Fruit fly (Drosophila melanogaster): ENCODE results near the gene Vti1a.
A peak's percentile ranks its signal among the peaks of the same experiment; 100 is the strongest.

Vti1a gene

DNA sequence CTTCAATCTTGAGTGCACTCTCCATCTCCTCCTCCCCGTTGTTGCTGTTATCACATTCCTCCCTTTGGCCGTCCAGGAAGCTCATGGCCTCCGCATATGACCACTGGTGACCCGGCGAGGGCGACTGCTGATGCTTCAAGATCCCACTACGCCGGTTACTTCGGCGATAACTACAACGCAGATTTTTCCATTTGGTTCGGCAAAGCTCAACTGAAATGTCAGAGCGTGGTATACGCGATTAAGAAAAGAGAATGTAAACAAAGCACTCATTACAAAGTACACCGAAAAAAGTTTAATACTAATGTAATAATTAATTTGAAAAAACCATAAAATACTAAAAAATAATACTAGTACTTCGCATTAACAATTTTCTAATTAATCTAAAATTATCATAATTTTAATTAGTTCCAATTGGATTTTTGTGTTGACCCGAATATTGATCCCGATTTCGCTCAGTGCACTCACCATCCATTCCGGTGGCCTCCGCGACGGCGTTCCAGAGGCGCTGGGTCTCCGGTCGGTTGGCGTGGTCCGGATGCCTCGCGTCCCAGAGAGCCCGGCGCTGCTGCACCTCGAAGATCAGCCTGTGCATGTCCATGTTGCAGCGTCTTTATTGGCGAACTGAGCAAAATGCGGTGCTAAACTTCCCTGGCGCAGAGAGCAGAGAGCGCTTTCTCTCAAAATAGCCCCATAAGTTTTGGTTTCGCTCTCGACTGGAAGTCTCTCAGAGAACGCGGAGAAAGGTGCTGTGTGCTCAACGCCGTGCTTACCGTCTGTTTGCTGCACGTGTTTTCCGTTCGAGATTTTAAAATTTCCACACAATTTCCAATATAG lies 46.0 kb upstream of the Vti1a start:
- TF ChIP-seq h (GFP tag; optimal IDR thresholded peaks at IDR 0.05) (peak; percentile 94), Hnf4 (GFP tag; optimal IDR thresholded peaks at IDR 0.05) (peak; percentile 85), Vsx2 (GFP tag; optimal IDR thresholded peaks at IDR 0.05; ENCODE audit: partially characterized antibody) (peak; percentile 65), Hr78 (GFP tag; optimal IDR thresholded peaks at IDR 0.05) (no peak), jim (GFP tag; optimal IDR thresholded peaks at IDR 0.05) (no peak), CG32264 (GFP tag; optimal IDR thresholded peaks at IDR 0.05) (peak; percentile 69), foxo (GFP tag; optimal IDR thresholded peaks at IDR 0.05) (peak in 1 of 2 experiments; percentile 95), usp (GFP tag; optimal IDR thresholded peaks at IDR 0.05) (no peak), woc (GFP tag; optimal IDR thresholded peaks at IDR 0.05) (no peak), pan (optimal IDR thresholded peaks at IDR 0.05) (no peak), Sp1 (GFP tag; optimal IDR thresholded peaks at IDR 0.05) (peak; percentile 96), Myc (optimal IDR thresholded peaks at IDR 0.05) (no peak), brk (GFP tag; optimal IDR thresholded peaks at IDR 0.05) (peak; percentile 90), sv (GFP tag; optimal IDR thresholded peaks at IDR 0.05) (peak; percentile 81), sage (GFP tag; optimal IDR thresholded peaks at IDR 0.05) (peak; percentile 88), Hr83 (GFP tag; optimal IDR thresholded peaks at IDR 0.05; ENCODE audit: poor library complexity, severe bottlenecking) (no peak), tai (GFP tag; optimal IDR thresholded peaks at IDR 0.05) (peak; percentile 72), Dif (GFP tag; optimal IDR thresholded peaks at IDR 0.05; ENCODE audit: partially characterized antibody) (peak; percentile 90), rgr (GFP tag; optimal IDR thresholded peaks at IDR 0.05) (peak; percentile 95), Rel (GFP tag; optimal IDR thresholded peaks at IDR 0.05) (peak; percentile 82), Rel (tag; optimal IDR thresholded peaks at IDR 0.05) (peak; percentile 80), dmrt93B (GFP tag; optimal IDR thresholded peaks at IDR 0.05) (peak; percentile 86), ey (GFP tag; optimal IDR thresholded peaks at IDR 0.05) (peak; percentile 85), N (GFP tag; optimal IDR thresholded peaks at IDR 0.05) (no peak), br (GFP tag; optimal IDR thresholded peaks at IDR 0.05) (peak; percentile 86), GATAd (GFP tag; optimal IDR thresholded peaks at IDR 0.05) (peak; percentile 86), dsf (GFP tag; optimal IDR thresholded peaks at IDR 0.05; ENCODE audit: borderline replicate concordance) (peak; percentile 76), CG9705 (GFP tag; optimal IDR thresholded peaks at IDR 0.05) (peak; percentile 86), CrebA (GFP tag; optimal IDR thresholded peaks at IDR 0.05; ENCODE audit: borderline replicate concordance) (peak; percentile 43), OdsH (GFP tag; optimal IDR thresholded peaks at IDR 0.05) (peak; percentile 95), Abd-B (GFP tag; optimal IDR thresholded peaks at IDR 0.05) (no peak), psq (GFP tag; optimal IDR thresholded peaks at IDR 0.05) (peak; percentile 92), HLH106 (tag; optimal IDR thresholded peaks at IDR 0.05) (peak; percentile 97), lola (GFP tag; optimal IDR thresholded peaks at IDR 0.05) (no peak), Jra (GFP tag; optimal IDR thresholded peaks at IDR 0.05) (peak; percentile 79), Dfd (GFP tag; optimal IDR thresholded peaks at IDR 0.05) (peak; percentile 64), dl (GFP tag; optimal IDR thresholded peaks at IDR 0.05; ENCODE audit: insufficient read depth in 1 of 2, partially characterized antibody in 2 of 2) (peak; percentile 89 to 90), fru (GFP tag; optimal IDR thresholded peaks at IDR 0.05) (peak; percentile 91), Mio (GFP tag; optimal IDR thresholded peaks at IDR 0.05) (no peak)

- no peak for TF ChIP-seq br (GFP tag; optimal IDR thresholded peaks at IDR 0.05)
- no peak for TF ChIP-seq rgr (GFP tag; optimal IDR thresholded peaks at IDR 0.05)
- peak; percentile 51 for TF ChIP-seq Dfd (GFP tag; optimal IDR thresholded peaks at IDR 0.05)
- peak in 1 of 2 experiments; percentile 13 for TF ChIP-seq foxo (GFP tag; optimal IDR thresholded peaks at IDR 0.05)
- TF ChIP-seq sv (GFP tag; optimal IDR thresholded peaks at IDR 0.05): no peak
- TF ChIP-seq brk (GFP tag; optimal IDR thresholded peaks at IDR 0.05): peak; percentile 1
- no peak for TF ChIP-seq CG9705 (GFP tag; optimal IDR thresholded peaks at IDR 0.05)
These were observed 44.9 kb upstream of the Vti1a start for dm6 chr3L:737445-738116.
